Worm (Caenorhabditis elegans) whole organism, midembryonic: ENCODE measurements around the gene crb-3.

Experiments used
- T22C8.4 ChIP-seq: fragments of 200-800 bp; sonication (Bioruptor generic); IDR thresholded peaks from 2 replicates; pipeline ENCODE4 v1.3.6; 2022; ENCODE audit warnings: missing genetic modification characterization, missing compliant biosample characterization
- cog-1 ChIP-seq: sonication (generic microtip); optimal IDR thresholded peaks from 2 replicates; lab custom pipeline; 2016; ENCODE audit warnings: missing genetic modification characterization, missing compliant biosample characterization
- flt-1 ChIP-seq: fragments of 200-800 bp; sonication (Bioruptor generic); IDR thresholded peaks from 2 replicates; pipeline ENCODE4 v1.3.6; 2022; ENCODE audit warnings: missing genetic modification characterization, missing compliant biosample characterization
- klf-2 ChIP-seq: fragments of 200-800 bp; sonication (Bioruptor generic); conservative IDR thresholded peaks from 2 replicates; pipeline ENCODE4 v1.3.6; 2022; ENCODE audit warnings: missing genetic modification reagents, missing genetic modification characterization, missing compliant biosample characterization
- med-1 ChIP-seq: sonication (generic microtip); optimal IDR thresholded peaks from 2 replicates; lab custom pipeline; 2017; ENCODE audit warnings: missing genetic modification characterization, mild to moderate bottlenecking, missing compliant biosample characterization, antibody characterized with exemption, missing genetic modification reagents; ENCODE audit not compliant: insufficient read depth
- ref-1 ChIP-seq: fragments of 200-800 bp; sonication (Bioruptor generic); conservative IDR thresholded peaks from 2 replicates; pipeline ENCODE4 v1.3.6; 2022; ENCODE audit warnings: missing genetic modification reagents, missing genetic modification characterization, missing compliant biosample characterization
- tab-1 ChIP-seq: fragments of 200-800 bp; sonication (Bioruptor generic); IDR thresholded peaks from 2 replicates; pipeline ENCODE4 v1.3.6; 2022; ENCODE audit warnings: missing genetic modification characterization, missing compliant biosample characterization
- ztf-23 ChIP-seq: fragments of 200-800 bp; sonication (Bioruptor generic); IDR thresholded peaks from 2 replicates; pipeline ENCODE4 v1.3.6; 2022; ENCODE audit warnings: missing genetic modification reagents, missing genetic modification characterization, missing compliant biosample characterization
- ztf-29 ChIP-seq: fragments of 200-800 bp; sonication (Bioruptor generic); IDR thresholded peaks from 2 replicates; pipeline ENCODE4 v1.3.6; 2022; ENCODE audit warnings: missing genetic modification reagents, missing genetic modification characterization, missing compliant biosample characterization

DNA sequence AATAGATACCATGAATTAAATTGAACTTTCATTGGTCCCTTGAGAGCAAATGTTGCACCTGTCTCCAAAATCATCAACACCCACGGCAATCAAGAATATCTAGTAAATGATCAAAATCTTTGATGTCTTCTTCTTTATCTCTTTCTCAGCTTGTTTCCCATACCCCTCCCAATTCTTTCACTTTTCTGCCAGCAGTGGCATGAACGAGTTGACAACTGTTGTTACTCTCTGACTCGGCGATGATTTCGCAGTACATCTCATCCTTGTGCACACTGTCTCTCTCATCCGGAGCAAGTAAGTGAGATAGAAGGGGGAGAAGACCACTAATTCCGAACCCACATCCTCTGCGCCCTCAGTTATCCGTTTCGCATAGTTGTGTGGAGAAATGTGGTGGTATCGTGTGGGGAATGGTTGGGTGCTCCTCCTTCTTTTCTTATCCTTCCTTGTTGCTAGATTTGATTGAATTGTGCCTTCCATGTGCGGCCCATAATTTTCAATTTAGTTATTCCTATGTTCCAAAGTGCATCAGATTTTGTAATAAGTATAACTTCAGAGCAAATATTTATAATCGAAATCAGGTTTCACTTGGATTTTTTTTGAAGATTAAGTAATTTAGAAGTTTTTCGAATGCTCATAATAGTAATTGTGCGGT lies 42.2 kb upstream of the crb-3 start:
- TF ChIP-seq ref-1 (GFP tag; lab: Robert Waterston, UW), result no peak
- TF ChIP-seq ztf-23 (GFP tag; lab: Robert Waterston, UW), result no peak
- TF ChIP-seq med-1 (GFP tag; lab: Kevin White, UChicago), result no peak
- no peak for TF ChIP-seq ztf-29
- TF ChIP-seq tab-1 (GFP tag; lab: Robert Waterston, UW), result no peak
- TF ChIP-seq cog-1 (tag; lab: Kevin White, UChicago), result no peak
- no peak for TF ChIP-seq T22C8.4 (GFP tag; lab: Robert Waterston, UW)
- TF ChIP-seq flt-1 (GFP tag; lab: Robert Waterston, UW), result no peak
- no peak for TF ChIP-seq klf-2 (GFP tag; lab: Robert Waterston, UW)
